Worm (Caenorhabditis elegans) whole organism, L3 larva: ENCODE data around the gene ret-1.

Experiments
- R02D3.7 ChIP-seq: fragments of 150-350 bp; optimal IDR thresholded peaks from 2 replicates; lab custom pipeline; 2014; ENCODE audit warnings: missing biosample characterization, missing genetic modification characterization
- ZK546.5 ChIP-seq: sonication (generic microtip); optimal IDR thresholded peaks from 2 replicates; lab custom pipeline; 2017; ENCODE audit warnings: missing biosample characterization, missing genetic modification characterization
- aly-2 ChIP-seq: fragments of 150-350 bp; optimal IDR thresholded peaks from 2 replicates; lab custom pipeline; 2014; ENCODE audit warnings: missing biosample characterization, missing genetic modification characterization
- ama-1 ChIP-seq: fragments of 150-350 bp; optimal IDR thresholded peaks from 2 replicates; lab custom pipeline; 2018
- ceh-16 ChIP-seq: sonication (generic microtip); optimal IDR thresholded peaks from 2 replicates; lab custom pipeline; 2017; ENCODE audit warnings: missing biosample characterization, missing genetic modification characterization
- ceh-28 ChIP-seq: fragments of 150-350 bp; optimal IDR thresholded peaks from 2 replicates; lab custom pipeline; 2014; ENCODE audit warnings: missing biosample characterization, missing genetic modification reagents, missing genetic modification characterization
- ceh-82 ChIP-seq: fragments of 150-350 bp; optimal IDR thresholded peaks from 2 replicates; lab custom pipeline; 2014; ENCODE audit warnings: missing biosample characterization, missing genetic modification characterization
- ceh-9 ChIP-seq: sonication (generic microtip); optimal IDR thresholded peaks from 2 replicates; lab custom pipeline; 2018; ENCODE audit warnings: missing biosample characterization, missing genetic modification characterization
- daf-12 ChIP-seq: fragments of 150-350 bp; optimal IDR thresholded peaks from 2 replicates; lab custom pipeline; 2014; ENCODE audit warnings: missing biosample characterization, missing genetic modification reagents, missing genetic modification characterization
- egl-27 ChIP-seq: sonication (generic microtip); optimal IDR thresholded peaks from 4 replicates; lab custom pipeline; 2017; ENCODE audit warnings: missing biosample characterization, missing genetic modification reagents, missing genetic modification characterization
- egl-5 ChIP-seq: fragments of 150-350 bp; optimal IDR thresholded peaks from 2 replicates; lab custom pipeline; 2017; ENCODE audit warnings: missing biosample characterization, missing genetic modification reagents, missing genetic modification characterization, inconsistent platforms
- elt-1 ChIP-seq: fragments of 150-350 bp; optimal IDR thresholded peaks from 2 replicates; lab custom pipeline; 2014; ENCODE audit warnings: missing biosample characterization, missing genetic modification characterization
- elt-2 ChIP-seq: sonication (generic microtip); optimal IDR thresholded peaks from 2 replicates; lab custom pipeline; 2016; ENCODE audit warnings: missing genetic modification reagents, mild to moderate bottlenecking, missing genetic modification characterization, missing compliant biosample characterization
- elt-3 ChIP-seq, 3 experiments: fragments of 150-350 bp in 1 of 3; sonication (generic microtip) in 2 of 3; optimal IDR thresholded peaks; 2 replicates in 2 of 3; 4 replicates in 1 of 3; lab custom pipeline; 2014 to 2017; ENCODE audit warnings: missing biosample characterization in 3 of 3, missing genetic modification characterization in 3 of 3
- eor-1 ChIP-seq, 2 experiments: fragments of 150-350 bp; optimal IDR thresholded peaks; 2 replicates each; lab custom pipeline; 2014 to 2018; ENCODE audit warnings: missing biosample characterization in 2 of 2, missing genetic modification characterization in 2 of 2
- fkh-10 ChIP-seq: sonication (generic microtip); optimal IDR thresholded peaks from 2 replicates; lab custom pipeline; 2017; ENCODE audit warnings: missing biosample characterization, missing genetic modification reagents, missing genetic modification characterization
- fkh-2 ChIP-seq: fragments of 150-350 bp; optimal IDR thresholded peaks from 2 replicates; lab custom pipeline; 2014; ENCODE audit warnings: missing biosample characterization, missing genetic modification reagents, missing genetic modification characterization
- fos-1 ChIP-seq: fragments of 150-350 bp; optimal IDR thresholded peaks from 2 replicates; lab custom pipeline; 2014; ENCODE audit warnings: missing biosample characterization, missing genetic modification characterization
- hmg-11 ChIP-seq: sonication (generic microtip); optimal IDR thresholded peaks from 2 replicates; lab custom pipeline; 2016; ENCODE audit warnings: missing genetic modification characterization, missing compliant biosample characterization
- jun-1 ChIP-seq: fragments of 150-350 bp; optimal IDR thresholded peaks from 2 replicates; lab custom pipeline; 2014; ENCODE audit warnings: missing biosample characterization, missing genetic modification reagents, missing genetic modification characterization
- lin-15B ChIP-seq: fragments of 150-350 bp; optimal IDR thresholded peaks from 2 replicates; lab custom pipeline; 2014; ENCODE audit warnings: missing biosample characterization, missing genetic modification characterization
- lin-39 ChIP-seq: fragments of 150-350 bp; optimal IDR thresholded peaks from 2 replicates; lab custom pipeline; 2018; ENCODE audit warnings: missing biosample characterization, missing genetic modification reagents, missing genetic modification characterization
- lsy-12 ChIP-seq: sonication (generic microtip); optimal IDR thresholded peaks from 2 replicates; lab custom pipeline; 2016; ENCODE audit warnings: mild to moderate bottlenecking, missing genetic modification characterization, missing compliant biosample characterization
- mdl-1 ChIP-seq: fragments of 150-350 bp; optimal IDR thresholded peaks from 2 replicates; lab custom pipeline; 2014; ENCODE audit warnings: missing biosample characterization, missing genetic modification characterization
- mml-1 ChIP-seq: fragments of 150-350 bp; sonication (generic microtip); optimal IDR thresholded peaks from 3 replicates; lab custom pipeline; 2014; ENCODE audit warnings: missing biosample characterization, missing genetic modification characterization
- nfya-1 ChIP-seq: sonication (generic microtip); optimal IDR thresholded peaks from 2 replicates; lab custom pipeline; 2017; ENCODE audit warnings: missing genetic modification characterization, mild to moderate bottlenecking, missing compliant biosample characterization, antibody characterized with exemption, moderate library complexity; ENCODE audit not compliant: insufficient read depth
- nhr-11 ChIP-seq: fragments of 150-350 bp; optimal IDR thresholded peaks from 2 replicates; lab custom pipeline; 2014; ENCODE audit warnings: missing biosample characterization, missing genetic modification characterization
- nhr-12 ChIP-seq: fragments of 150-350 bp; optimal IDR thresholded peaks from 2 replicates; lab custom pipeline; 2014; ENCODE audit warnings: missing biosample characterization, missing genetic modification characterization
- nhr-23 ChIP-seq: fragments of 150-350 bp; optimal IDR thresholded peaks from 2 replicates; lab custom pipeline; 2014; ENCODE audit warnings: missing biosample characterization, missing genetic modification reagents, missing genetic modification characterization
- nhr-237 ChIP-seq: fragments of 150-350 bp; optimal IDR thresholded peaks from 2 replicates; lab custom pipeline; 2014; ENCODE audit warnings: missing biosample characterization, missing genetic modification characterization
- nhr-25 ChIP-seq: sonication (generic microtip); optimal IDR thresholded peaks from 2 replicates; lab custom pipeline; 2017; ENCODE audit warnings: missing biosample characterization, missing genetic modification characterization
- nhr-28 ChIP-seq: fragments of 150-350 bp; optimal IDR thresholded peaks from 2 replicates; lab custom pipeline; 2014; ENCODE audit warnings: missing biosample characterization, missing genetic modification characterization
- nhr-43 ChIP-seq: sonication (generic microtip); optimal IDR thresholded peaks from 2 replicates; lab custom pipeline; 2016; ENCODE audit warnings: mild to moderate bottlenecking, missing genetic modification characterization, missing compliant biosample characterization; ENCODE audit not compliant: poor library complexity, severe bottlenecking
- nhr-67 ChIP-seq: fragments of 150-350 bp; optimal IDR thresholded peaks from 2 replicates; lab custom pipeline; 2014; ENCODE audit warnings: missing biosample characterization, missing genetic modification characterization
- nhr-76 ChIP-seq: fragments of 150-350 bp; sonication (generic microtip); optimal IDR thresholded peaks from 5 replicates; lab custom pipeline; 2014; ENCODE audit warnings: missing biosample characterization, missing genetic modification characterization
- nhr-77 ChIP-seq: fragments of 150-350 bp; optimal IDR thresholded peaks from 2 replicates; lab custom pipeline; 2014; ENCODE audit warnings: missing biosample characterization, missing genetic modification characterization
- pha-4 ChIP-seq: fragments of 150-350 bp; optimal IDR thresholded peaks from 2 replicates; lab custom pipeline; 2014; ENCODE audit warnings: missing biosample characterization, missing genetic modification reagents, missing genetic modification characterization
- pqm-1 ChIP-seq: fragments of 150-350 bp; optimal IDR thresholded peaks from 2 replicates; lab custom pipeline; 2017; ENCODE audit warnings: missing biosample characterization, missing genetic modification characterization, inconsistent platforms
- sea-2 ChIP-seq: fragments of 150-350 bp; sonication (generic microtip); optimal IDR thresholded peaks from 4 replicates; lab custom pipeline; 2014; ENCODE audit warnings: missing biosample characterization, missing genetic modification reagents, missing genetic modification characterization
- skn-1 ChIP-seq: fragments of 150-350 bp; optimal IDR thresholded peaks from 2 replicates; lab custom pipeline; 2014; ENCODE audit warnings: missing biosample characterization, missing genetic modification characterization
- snpc-4 ChIP-seq: fragments of 150-350 bp; optimal IDR thresholded peaks from 2 replicates; lab custom pipeline; 2014; ENCODE audit warnings: missing biosample characterization, missing genetic modification characterization
- tbx-2 ChIP-seq: sonication (generic microtip); optimal IDR thresholded peaks from 2 replicates; lab custom pipeline; 2016; ENCODE audit warnings: mild to moderate bottlenecking, missing genetic modification characterization, missing compliant biosample characterization
- unc-39 ChIP-seq: sonication (generic microtip); optimal IDR thresholded peaks from 4 replicates; lab custom pipeline; 2017; ENCODE audit warnings: missing biosample characterization, missing genetic modification characterization
- unc-62 ChIP-seq: fragments of 150-350 bp; sonication (generic microtip); optimal IDR thresholded peaks from 4 replicates; lab custom pipeline; 2014; ENCODE audit warnings: missing biosample characterization, missing genetic modification reagents, missing genetic modification characterization
- zag-1 ChIP-seq: fragments of 150-350 bp; optimal IDR thresholded peaks from 2 replicates; lab custom pipeline; 2014; ENCODE audit warnings: missing biosample characterization, missing genetic modification characterization
- ztf-11 ChIP-seq: fragments of 150-350 bp; optimal IDR thresholded peaks from 2 replicates; lab custom pipeline; 2014; ENCODE audit warnings: missing biosample characterization, missing genetic modification characterization
- ztf-4 ChIP-seq: fragments of 150-350 bp; optimal IDR thresholded peaks from 2 replicates; lab custom pipeline; 2014; ENCODE audit warnings: missing biosample characterization, missing genetic modification characterization

ret-1 gene

DNA sequence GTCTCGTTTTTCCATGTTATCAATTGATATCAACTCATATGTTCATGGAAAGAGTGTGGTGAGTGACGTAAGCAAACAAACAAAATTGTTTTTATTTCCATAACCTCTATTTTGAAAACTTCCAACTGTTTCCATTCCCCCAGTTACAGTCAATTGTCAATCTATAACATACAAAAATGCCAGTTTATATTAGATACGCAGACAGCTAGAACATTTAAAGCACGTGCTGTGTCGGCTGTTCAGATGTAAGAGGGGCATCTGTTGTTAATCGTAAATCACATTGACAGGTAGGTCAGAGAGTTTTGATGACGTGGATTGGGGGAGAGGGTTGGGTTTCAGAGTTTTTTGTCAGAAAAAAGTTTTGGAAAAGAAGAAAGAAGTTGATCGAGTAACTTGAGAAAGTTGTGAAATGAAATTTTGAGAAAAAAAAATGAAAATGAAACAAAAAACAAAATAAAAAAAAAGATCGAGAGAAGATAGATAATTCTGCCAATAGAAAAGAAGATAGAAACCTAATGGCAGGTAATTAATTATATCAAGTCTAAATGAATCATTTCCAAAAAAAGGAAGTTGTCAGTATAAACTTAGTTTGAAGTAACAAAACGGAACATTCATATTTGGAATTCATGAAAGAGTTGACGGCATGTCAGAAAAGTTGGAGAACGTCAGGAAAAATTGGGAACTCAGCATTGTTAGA lies 1.4 kb upstream of the ret-1 start:
- TF ChIP-seq fkh-2 (no peak), nhr-43 (tag; lab: Kevin White, UChicago) (no peak), nhr-77 (no peak), zag-1 (tag; lab: Kevin White, UChicago) (no peak), aly-2 (tag; lab: Kevin White, UChicago) (no peak), pqm-1 (peak; percentile 11), elt-2 (tag; lab: Kevin White, UChicago) (peak; percentile 76), mdl-1 (tag; lab: Kevin White, UChicago) (peak; percentile 73), snpc-4 (tag; lab: Kevin White, UChicago) (no peak), nhr-25 (tag; lab: Kevin White, UChicago) (peak; percentile 64), ceh-28 (tag; lab: Kevin White, UChicago) (peak; percentile 1), nhr-23 (tag; lab: Kevin White, UChicago) (peak; percentile 51), hmg-11 (tag; lab: Kevin White, UChicago) (peak; percentile 24), lsy-12 (no peak), elt-3 (tag; optimal IDR thresholded peaks at IDR 0.05; lab: Kevin White, UChicago) (no peak), ceh-16 (tag; lab: Kevin White, UChicago) (no peak), sea-2 (GFP tag; lab: Kevin White, UChicago) (no peak), unc-39 (tag; lab: Kevin White, UChicago) (no peak), tbx-2 (tag; lab: Kevin White, UChicago) (no peak), elt-1 (tag; lab: Kevin White, UChicago) (no peak), unc-62 (peak; percentile 2), ztf-4 (tag; lab: Kevin White, UChicago) (no peak), egl-27 (tag; lab: Kevin White, UChicago) (no peak), egl-5 (tag; lab: Kevin White, UChicago) (no peak), eor-1 (tag; optimal IDR thresholded peaks at IDR 0.05; lab: Kevin White, UChicago) (no peak), nhr-12 (tag; lab: Kevin White, UChicago) (no peak), jun-1 (tag; lab: Kevin White, UChicago) (peak; percentile 7), nhr-67 (tag; lab: Kevin White, UChicago) (no peak), R02D3.7 (tag; lab: Kevin White, UChicago) (no peak), ceh-9 (tag; lab: Kevin White, UChicago) (no peak), mml-1 (no peak), lin-15B (no peak), ztf-11 (tag; lab: Kevin White, UChicago) (no peak), fos-1 (no peak), nhr-11 (tag; lab: Kevin White, UChicago) (no peak), pha-4 (peak; percentile 66), ZK546.5 (tag; lab: Kevin White, UChicago) (no peak), ama-1 (lab: Kevin White, UChicago) (peak; percentile 80), daf-12 (tag; lab: Kevin White, UChicago) (no peak), skn-1 (tag; lab: Kevin White, UChicago) (peak; percentile 10), fkh-10 (no peak), nhr-237 (tag; lab: Kevin White, UChicago) (no peak), nhr-76 (tag; lab: Kevin White, UChicago) (no peak), lin-39 (tag; lab: Kevin White, UChicago) (peak; percentile 28), nfya-1 (tag; lab: Kevin White, UChicago) (peak; percentile 61), ceh-82 (tag; lab: Kevin White, UChicago) (no peak), nhr-28 (tag; lab: Kevin White, UChicago) (no peak)
